Fruit fly (Drosophila melanogaster): ENCODE data around the gene Dph2.

Gene Dph2

dm6 chr3R:14853767-14854191 is 40.0 kb downstream of the Dph2 start (continued):
- TF ChIP-seq disco-r (GFP tag; optimal IDR thresholded peaks at IDR 0.05) (no peak), Six4 (GFP tag; optimal IDR thresholded peaks at IDR 0.05) (no peak), unpg (GFP tag; optimal IDR thresholded peaks at IDR 0.05) (peak; percentile 36), dan (GFP tag; IDR thresholded peaks at IDR 0.05) (no peak), CG6683 (GFP tag; optimal IDR thresholded peaks at IDR 0.05) (peak; percentile 62), zen (tag; optimal IDR thresholded peaks at IDR 0.05) (peak; percentile 94), CG2199 (GFP tag; IDR thresholded peaks at IDR 0.05) (peak; percentile 92; the same call in 1 of the 3 replicates), CG32532 (GFP tag; IDR thresholded peaks at IDR 0.05) (peak; percentile 86; the same call in 1 of the 2 replicates), C15 (GFP tag; IDR thresholded peaks at IDR 0.05) (no peak), CG6854 (GFP tag; optimal IDR thresholded peaks at IDR 0.05) (peak; percentile 79), CG18262 (tag; optimal IDR thresholded peaks at IDR 0.05) (no peak), CG2678 (tag; optimal IDR thresholded peaks at IDR 0.05) (peak; percentile 41), gem (tag; optimal IDR thresholded peaks at IDR 0.05) (no peak), chif (GFP tag; optimal IDR thresholded peaks at IDR 0.05) (no peak), Drgx (GFP tag; IDR thresholded peaks at IDR 0.05) (peak; percentile 57), CG32767 (GFP tag; IDR thresholded peaks at IDR 0.05) (no peak; the same call in 1 of the 2 replicates), CG17802 (tag; optimal IDR thresholded peaks at IDR 0.05) (no peak), sim (GFP tag; IDR thresholded peaks at IDR 0.05) (no peak), CG5180 (GFP tag; optimal IDR thresholded peaks at IDR 0.05) (peak; percentile 86), nau (GFP tag; optimal IDR thresholded peaks at IDR 0.05) (peak; percentile 24), grn (GFP tag; optimal IDR thresholded peaks at IDR 0.05) (peak; percentile 99), CG12236 (GFP tag; optimal IDR thresholded peaks at IDR 0.05) (no peak), abd-A (tag; optimal IDR thresholded peaks at IDR 0.05) (peak; percentile 26), Sin3A (optimal IDR thresholded peaks at IDR 0.05) (no peak), zf30C (GFP tag; optimal IDR thresholded peaks at IDR 0.05) (no peak), ewg (GFP tag; optimal IDR thresholded peaks at IDR 0.05) (no peak), CG12299 (tag; optimal IDR thresholded peaks at IDR 0.05) (no peak), Camta (GFP tag; optimal IDR thresholded peaks at IDR 0.05) (peak; percentile 32), stwl (tag; optimal IDR thresholded peaks at IDR 0.05) (peak; percentile 16), HmgZ (tag; optimal IDR thresholded peaks at IDR 0.05) (peak; percentile 71), CG10979 (tag; optimal IDR thresholded peaks at IDR 0.05) (peak; percentile 30), CG31365 (tag; optimal IDR thresholded peaks at IDR 0.05) (peak; percentile 21), NFAT (GFP tag; IDR thresholded peaks at IDR 0.05) (peak; percentile 56; the same call in 1 of the 2 replicates), amos (GFP tag; IDR thresholded peaks at IDR 0.05; ENCODE audit: partially characterized antibody) (peak; percentile 25; the same call in 1 of the 2 replicates), Hand (GFP tag; optimal IDR thresholded peaks at IDR 0.05) (peak; percentile 55), HmgD (GFP tag; optimal IDR thresholded peaks at IDR 0.05) (no peak), gro (GFP tag; optimal IDR thresholded peaks at IDR 0.05) (no peak), Ets97D (GFP tag; optimal IDR thresholded peaks at IDR 0.05) (no peak), CG10274 (GFP tag; optimal IDR thresholded peaks at IDR 0.05) (no peak), lola (GFP tag; optimal IDR thresholded peaks at IDR 0.05) (no peak), Dip3 (GFP tag; optimal IDR thresholded peaks at IDR 0.05) (no peak), Neu2 (GFP tag; optimal IDR thresholded peaks at IDR 0.05; ENCODE audit: borderline replicate concordance) (no peak), sob (GFP tag; IDR thresholded peaks at IDR 0.05) (peak; percentile 71; the same call in 1 of the 2 replicates), CG18476 (GFP tag; optimal IDR thresholded peaks at IDR 0.05) (no peak), zen2 (GFP tag; IDR thresholded peaks at IDR 0.05; ENCODE audit: partially characterized antibody) (peak; percentile 29; the same call in 1 of the 3 replicates), crp (GFP tag; optimal IDR thresholded peaks at IDR 0.05) (no peak), CG1602 (GFP tag; optimal IDR thresholded peaks at IDR 0.05) (no peak), Hmr (GFP tag; optimal IDR thresholded peaks at IDR 0.05) (peak; percentile 78), CG34376 (GFP tag; optimal IDR thresholded peaks at IDR 0.05) (peak; percentile 74), CG18011 (GFP tag; optimal IDR thresholded peaks at IDR 0.05) (peak; percentile 9)

Data from whole organism, embryonic.